Fruit fly (Drosophila melanogaster) whole organism: ENCODE results near the gene Mesh1.

Experiments used
- CG8478 ChIP-seq: fragments of >200 bp; optimal IDR thresholded peaks from 2 replicates; lab custom pipeline; 2018; ENCODE audit warnings: inconsistent platforms
- pan ChIP-seq: fragments of >200 bp; optimal IDR thresholded peaks from 2 replicates; lab custom pipeline; 2017
- psq ChIP-seq: fragments of >200 bp; optimal IDR thresholded peaks from 2 replicates; lab custom pipeline; 2017
- usp ChIP-seq: fragments of >200 bp; optimal IDR thresholded peaks from 2 replicates; lab custom pipeline; 2017; ENCODE audit warnings: missing biosample characterization, missing genetic modification characterization, mixed read lengths

DNA sequence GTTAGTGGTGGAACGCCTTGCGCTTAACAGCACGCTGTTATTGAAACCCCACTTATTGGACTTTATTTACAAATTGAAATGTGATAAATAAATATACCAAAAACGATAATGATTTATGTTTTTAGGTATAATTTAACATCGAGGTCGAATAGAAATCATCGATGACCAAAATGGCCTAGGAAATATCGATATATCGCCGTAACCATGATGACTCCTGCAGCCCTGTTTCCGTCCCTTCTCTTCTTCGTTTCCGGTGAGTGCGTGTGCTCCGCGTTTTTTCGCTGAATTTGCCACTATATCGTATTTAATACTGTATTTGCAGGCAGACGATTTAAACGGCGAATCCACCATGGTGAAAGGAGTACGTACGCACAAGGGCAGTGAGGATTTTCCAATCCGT is 17.6 kb upstream of the Mesh1 start, which contains the start of gene eEF1gamma:
- TF ChIP-seq CG8478 (no peak), usp (GFP tag; lab: Kevin White, UChicago) (no peak), psq (lab: Kevin White, UChicago) (no peak), pan (lab: Kevin White, UChicago) (no peak)
